Fruit fly (Drosophila melanogaster) whole organism, embryonic: ENCODE measurements around the gene CG12116.

Experiments used
- ATbp ChIP-seq: fragments of 200-800 bp; sonication (Bioruptor generic); optimal IDR thresholded peaks from 2 replicates; lab custom pipeline; 2017; ENCODE audit warnings: missing biosample characterization, mild to moderate bottlenecking, missing genetic modification characterization, missing genetic modification reagents
- Antp ChIP-seq: fragments of 200-800 bp; sonication (Bioruptor generic); optimal IDR thresholded peaks from 3 replicates; lab custom pipeline; 2016; ENCODE audit warnings: missing biosample characterization, missing genetic modification characterization
- Asciz ChIP-seq: fragments of 200-800 bp; sonication (Bioruptor generic); optimal IDR thresholded peaks from 2 replicates; lab custom pipeline; 2017; ENCODE audit warnings: missing biosample characterization, mild to moderate bottlenecking, missing genetic modification characterization, missing genetic modification reagents
- Blimp-1 ChIP-seq: fragments of 200-800 bp; sonication (Bioruptor generic); optimal IDR thresholded peaks from 3 replicates; lab custom pipeline; 2018; ENCODE audit warnings: missing biosample characterization, missing genetic modification characterization, mild to moderate bottlenecking, moderate library complexity, missing genetic modification reagents
- CG11093 ChIP-seq: fragments of 200-800 bp; sonication (Bioruptor generic); IDR thresholded peaks from 3 replicates; pipeline ENCODE4 v1.3.6; 2022; ENCODE audit warnings: missing biosample characterization, missing genetic modification characterization
- CG11504 ChIP-seq: fragments of 200-800 bp; sonication (Bioruptor generic); optimal IDR thresholded peaks from 3 replicates; lab custom pipeline; 2019; ENCODE audit warnings: missing biosample characterization, mild to moderate bottlenecking, missing genetic modification characterization, moderate library complexity
- CG11695 ChIP-seq: fragments of 200-800 bp; sonication (Bioruptor generic); IDR thresholded peaks from 3 replicates; pipeline ENCODE4 v1.3.6; 2022; ENCODE audit warnings: missing biosample characterization, missing genetic modification characterization
- CG11696 ChIP-seq: fragments of 200-800 bp; sonication (Bioruptor generic); IDR thresholded peaks from 2 replicates; pipeline ENCODE4 v1.3.6; 2022; ENCODE audit warnings: missing biosample characterization, missing genetic modification characterization
- CG12219 ChIP-seq: fragments of 200-800 bp; sonication (Bioruptor generic); optimal IDR thresholded peaks from 3 replicates; lab custom pipeline; 2018; ENCODE audit warnings: missing biosample characterization, mild to moderate bottlenecking, missing genetic modification characterization
- CG1233 ChIP-seq: fragments of 200-800 bp; sonication (Bioruptor generic); optimal IDR thresholded peaks from 4 replicates; lab custom pipeline; 2018; ENCODE audit warnings: missing biosample characterization, mild to moderate bottlenecking, missing genetic modification characterization
- CG13296 ChIP-seq: fragments of 200-800 bp; sonication (Bioruptor generic); optimal IDR thresholded peaks from 3 replicates; lab custom pipeline; 2018; ENCODE audit warnings: missing biosample characterization, mild to moderate bottlenecking, missing genetic modification characterization
- CG13424 ChIP-seq: fragments of 200-800 bp; sonication (Bioruptor generic); optimal IDR thresholded peaks from 2 replicates; lab custom pipeline; 2019; ENCODE audit warnings: missing biosample characterization, mild to moderate bottlenecking, missing genetic modification characterization, moderate library complexity
- CG1603 ChIP-seq: fragments of 200-800 bp; sonication (Bioruptor generic); optimal IDR thresholded peaks from 2 replicates; lab custom pipeline; 2019; ENCODE audit warnings: missing biosample characterization, mild to moderate bottlenecking, missing genetic modification characterization, moderate library complexity
- CG1647 ChIP-seq: fragments of 200-800 bp; sonication (Bioruptor generic); optimal IDR thresholded peaks from 3 replicates; lab custom pipeline; 2016; ENCODE audit warnings: missing biosample characterization, missing genetic modification characterization
- CG16813 ChIP-seq: fragments of 200-800 bp; sonication (Bioruptor generic); IDR thresholded peaks from 3 replicates; pipeline ENCODE4 v1.3.6; 2022; ENCODE audit warnings: missing biosample characterization, missing genetic modification characterization; ENCODE audit not compliant: partially characterized antibody
- CG17359 ChIP-seq: fragments of 200-800 bp; sonication (Bioruptor generic); optimal IDR thresholded peaks from 3 replicates; lab custom pipeline; 2018; ENCODE audit warnings: missing biosample characterization, mild to moderate bottlenecking, missing genetic modification characterization, moderate library complexity
- CG17912 ChIP-seq: fragments of 200-800 bp; sonication (Bioruptor generic); optimal IDR thresholded peaks from 2 replicates; lab custom pipeline; 2018; ENCODE audit warnings: missing biosample characterization, mild to moderate bottlenecking, missing genetic modification characterization
- CG30403 ChIP-seq: fragments of 200-800 bp; sonication (Bioruptor generic); optimal IDR thresholded peaks from 3 replicates; lab custom pipeline; 2016; ENCODE audit warnings: missing biosample characterization, missing genetic modification characterization
- CG3838 ChIP-seq: fragments of 200-800 bp; sonication (Bioruptor generic); optimal IDR thresholded peaks from 3 replicates; lab custom pipeline; 2016; ENCODE audit warnings: missing biosample characterization, missing genetic modification characterization
- CG4854 ChIP-seq: fragments of 200-800 bp; sonication (Bioruptor generic); optimal IDR thresholded peaks from 2 replicates; lab custom pipeline; 2016; ENCODE audit warnings: missing biosample characterization, missing genetic modification characterization, inconsistent platforms
- CG5245 ChIP-seq: fragments of 200-800 bp; sonication (Bioruptor generic); optimal IDR thresholded peaks from 3 replicates; lab custom pipeline; 2016; ENCODE audit warnings: missing biosample characterization, missing genetic modification characterization
- CG6175 ChIP-seq: fragments of 200-800 bp; sonication (Bioruptor generic); IDR thresholded peaks from 3 replicates; pipeline ENCODE4 v1.3.6; 2022; ENCODE audit warnings: missing biosample characterization, missing genetic modification characterization
- CG7357 ChIP-seq: fragments of 200-800 bp; sonication (Bioruptor generic); IDR thresholded peaks from 3 replicates; pipeline ENCODE4 v1.3.6; 2022; ENCODE audit warnings: missing biosample characterization, missing genetic modification characterization
- CG7928 ChIP-seq: fragments of 200-800 bp; sonication (Bioruptor generic); optimal IDR thresholded peaks from 2 replicates; lab custom pipeline; 2017; ENCODE audit warnings: missing biosample characterization, mild to moderate bottlenecking, missing genetic modification characterization
- Dref ChIP-seq: fragments of 200-800 bp; sonication (Bioruptor generic); IDR thresholded peaks from 2 replicates; pipeline ENCODE4 v1.3.6; 2022; ENCODE audit warnings: missing biosample characterization, missing genetic modification characterization
- Med ChIP-seq: fragments of 200-800 bp; sonication (Bioruptor generic); peaks from one replicate; lab custom pipeline; 2016; ENCODE audit warnings: missing biosample characterization, missing genetic modification characterization, mild to moderate bottlenecking, inconsistent platforms, moderate library complexity
- bsh ChIP-seq, 2 experiments: fragments of 200-800 bp; sonication (Bioruptor generic); optimal IDR thresholded peaks; 2 replicates each; lab custom pipeline; 2017 to 2018; ENCODE audit warnings: mild to moderate bottlenecking in 2 of 2, missing biosample characterization in 2 of 2, missing genetic modification characterization in 2 of 2, moderate library complexity in 1 of 2
- croc ChIP-seq: fragments of 200-800 bp; sonication (Bioruptor generic); conservative IDR thresholded peaks from 3 replicates; pipeline ENCODE4 v1.3.6; 2022; ENCODE audit warnings: missing biosample characterization, missing genetic modification characterization
- disco-r ChIP-seq: fragments of 200-800 bp; sonication (Bioruptor generic); optimal IDR thresholded peaks from 2 replicates; lab custom pipeline; 2016; ENCODE audit warnings: missing biosample characterization, missing genetic modification characterization
- dm ChIP-seq: fragments of 200-800 bp; sonication (Bioruptor generic); optimal IDR thresholded peaks from 3 replicates; lab custom pipeline; 2016; ENCODE audit warnings: missing biosample characterization, missing genetic modification characterization
- gce ChIP-seq: fragments of 200-800 bp; sonication (Bioruptor generic); IDR thresholded peaks from 3 replicates; pipeline ENCODE4 v1.3.6; 2022; ENCODE audit warnings: missing biosample characterization, missing genetic modification characterization
- lab ChIP-seq: fragments of 200-800 bp; sonication (Bioruptor generic); optimal IDR thresholded peaks from 3 replicates; lab custom pipeline; 2017; ENCODE audit warnings: missing biosample characterization, missing genetic modification characterization, mild to moderate bottlenecking, moderate library complexity, missing genetic modification reagents
- nerfin-1 ChIP-seq: fragments of 200-800 bp; sonication (Bioruptor generic); optimal IDR thresholded peaks from 3 replicates; lab custom pipeline; 2019; ENCODE audit warnings: missing biosample characterization, mild to moderate bottlenecking, missing genetic modification characterization, moderate library complexity
- nom ChIP-seq: fragments of 200-800 bp; sonication (Bioruptor generic); optimal IDR thresholded peaks from 2 replicates; lab custom pipeline; 2017; ENCODE audit warnings: missing biosample characterization, missing genetic modification characterization, mild to moderate bottlenecking, moderate library complexity, missing genetic modification reagents
- oc ChIP-seq: fragments of 200-800 bp; sonication (Bioruptor generic); optimal IDR thresholded peaks from 2 replicates; lab custom pipeline; 2018; ENCODE audit warnings: missing biosample characterization, mild to moderate bottlenecking, missing genetic modification characterization, moderate library complexity
- onecut ChIP-seq: fragments of 200-800 bp; sonication (Bioruptor generic); IDR thresholded peaks from 2 replicates; pipeline ENCODE4 v1.3.6; 2022; ENCODE audit warnings: missing biosample characterization, missing genetic modification characterization
- psq ChIP-seq: fragments of 200-800 bp; sonication (Bioruptor generic); optimal IDR thresholded peaks from 2 replicates; lab custom pipeline; 2017; ENCODE audit warnings: missing biosample characterization, missing genetic modification characterization
- ranshi ChIP-seq: fragments of 200-800 bp; sonication (Bioruptor generic); IDR thresholded peaks from 2 replicates; pipeline ENCODE4 v1.3.6; 2022; ENCODE audit warnings: missing biosample characterization, missing genetic modification characterization
- sc ChIP-seq, 3 experiments: fragments of >200 bp in 2 of 3; fragments of 200-800 bp in 1 of 3; sonication (Bioruptor generic) in 1 of 3; optimal IDR thresholded peaks; 2 replicates in 2 of 3; 3 replicates in 1 of 3; lab custom pipeline; 2017; ENCODE audit warnings: mild to moderate bottlenecking in 1 of 3, missing biosample characterization in 1 of 3, missing genetic modification characterization in 1 of 3, missing genetic modification reagents in 1 of 3
- sens ChIP-seq: fragments of 200-800 bp; sonication (Bioruptor generic); peaks from one replicate; lab custom pipeline; 2016; ENCODE audit warnings: missing biosample characterization, missing genetic modification characterization
- slp2 ChIP-seq: fragments of 200-800 bp; sonication (Bioruptor generic); optimal IDR thresholded peaks from 2 replicates; lab custom pipeline; 2016; ENCODE audit warnings: missing biosample characterization, missing genetic modification characterization
- tio ChIP-seq: fragments of 200-800 bp; sonication (Bioruptor generic); optimal IDR thresholded peaks from 2 replicates; lab custom pipeline; 2017; ENCODE audit warnings: missing biosample characterization, missing genetic modification characterization, inconsistent platforms
- tna ChIP-seq: fragments of 200-800 bp; sonication (Bioruptor generic); IDR thresholded peaks from 2 replicates; pipeline ENCODE4 v1.3.6; 2022; ENCODE audit warnings: missing biosample characterization, missing genetic modification characterization; ENCODE audit not compliant: partially characterized antibody

Gene CG12116

dm6 chrX:8460232-8460631, 8.6 kb downstream of the CG12116 start (continued):
- TF ChIP-seq lab (GFP tag; lab: Kevin White, UChicago) (no peak), tio (GFP tag; lab: Kevin White, UChicago) (peak; percentile 4), tna (GFP tag; lab: Robert Waterston, UW) (no peak)

- TF ChIP-seq CG17359 (tag; lab: Kevin White, UChicago) (peak; percentile 19), sens (peak; percentile 71), nerfin-1 (no peak), Blimp-1 (peak; percentile 5), CG1603 (tag; lab: Kevin White, UChicago) (peak; percentile 20), CG6175 (GFP tag; lab: Robert Waterston, UW) (no peak), nom (peak; percentile 54), Med (GFP tag; lab: Kevin White, UChicago) (peak; percentile 0), CG1233 (GFP tag; lab: Kevin White, UChicago) (peak; percentile 2), lab (GFP tag; lab: Kevin White, UChicago) (peak; percentile 7), CG11504 (tag; lab: Kevin White, UChicago) (peak; percentile 9), CG11695 (GFP tag; lab: Robert Waterston, UW) (0 out of 3 replicates have a peak, but pooled peaks have one; percentile 29), CG17912 (no peak), Asciz (GFP tag; lab: Kevin White, UChicago) (no peak), CG11093 (GFP tag; lab: Robert Waterston, UW) (no peak), ATbp (GFP tag; lab: Kevin White, UChicago) (peak; percentile 8), bsh (GFP tag; optimal IDR thresholded peaks at IDR 0.05; lab: Kevin White, UChicago) (peak in 1 of 2 experiments; percentile 19), CG11696 (GFP tag; lab: Robert Waterston, UW) (peak; percentile 54; the same call in 1 of the 2 replicates)
These were observed 9.3 kb downstream of the CG12116 start for dm6 chrX:8459452-8460040.

DNA sequence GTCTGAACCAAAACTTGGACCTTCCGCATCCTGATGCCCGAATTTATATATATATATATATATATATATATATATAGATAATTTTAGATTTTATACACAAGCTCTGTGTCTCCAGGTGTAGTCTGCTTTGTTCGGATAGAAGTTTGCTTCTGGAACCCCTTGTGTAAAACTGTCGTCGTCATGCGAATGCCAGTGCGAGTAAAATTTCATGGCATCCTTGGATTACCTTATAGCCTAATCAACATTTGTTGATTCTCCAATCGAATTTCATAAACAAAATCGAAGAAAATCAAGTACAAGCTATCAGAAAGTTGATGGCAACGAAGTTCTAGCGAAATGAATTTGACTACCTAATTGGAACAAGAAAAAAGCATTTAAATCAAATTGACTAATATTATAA, 11.3 kb downstream of the CG12116 start, which contains the start of gene CG32713:
Gene CG32713, minus strand, starts transcription at position 101 of the 400 bp plus-strand sequence.
- TF ChIP-seq slp2 (GFP tag; lab: Kevin White, UChicago) (no peak), CG13424 (no peak), sc (optimal IDR thresholded peaks at IDR 0.05; lab: Kevin White, UChicago) (no peak), sc (GFP tag; optimal IDR thresholded peaks at IDR 0.05; lab: Kevin White, UChicago) (no peak), CG12219 (GFP tag; lab: Kevin White, UChicago) (no peak)

- TF ChIP-seq psq (GFP tag; lab: Kevin White, UChicago) (peak; percentile 72), CG30403 (GFP tag; lab: Kevin White, UChicago) (peak; percentile 92), Antp (GFP tag; lab: Kevin White, UChicago) (peak; percentile 84), CG7928 (GFP tag; lab: Kevin White, UChicago) (peak; percentile 38), CG1233 (GFP tag; lab: Kevin White, UChicago) (peak; percentile 93), CG3838 (GFP tag; lab: Kevin White, UChicago) (peak; percentile 50), croc (peak; percentile 98), CG16813 (GFP tag; lab: Robert Waterston, UW) (no peak), oc (tag; lab: Kevin White, UChicago) (peak; percentile 96), onecut (peak; percentile 93), CG5245 (GFP tag; lab: Kevin White, UChicago) (peak; percentile 97), ranshi (GFP tag; lab: Robert Waterston, UW) (peak; percentile 98), dm (GFP tag; lab: Kevin White, UChicago) (peak; percentile 76), CG4854 (GFP tag; lab: Kevin White, UChicago) (peak; percentile 77), Med (GFP tag; lab: Kevin White, UChicago) (peak; percentile 95), Dref (GFP tag; lab: Robert Waterston, UW) (0 out of 2 replicates have a peak, but pooled peaks have one; percentile 16), CG1647 (GFP tag; lab: Kevin White, UChicago) (peak; percentile 71), disco-r (GFP tag; lab: Kevin White, UChicago) (peak; percentile 65), CG13296 (GFP tag; lab: Kevin White, UChicago) (peak; percentile 85), CG7357 (GFP tag; lab: Robert Waterston, UW) (peak; percentile 92), gce (GFP tag; lab: Robert Waterston, UW) (peak; percentile 97)
These were observed 13.7 kb downstream of the CG12116 start, which contains the start of gene org-1 for dm6 chrX:8455019-8455555. Gene org-1 (minus strand): TSS chrX:8455069.
